Fruit fly (Drosophila melanogaster): Measurements from ENCODE around the gene CG10311.

DNA sequence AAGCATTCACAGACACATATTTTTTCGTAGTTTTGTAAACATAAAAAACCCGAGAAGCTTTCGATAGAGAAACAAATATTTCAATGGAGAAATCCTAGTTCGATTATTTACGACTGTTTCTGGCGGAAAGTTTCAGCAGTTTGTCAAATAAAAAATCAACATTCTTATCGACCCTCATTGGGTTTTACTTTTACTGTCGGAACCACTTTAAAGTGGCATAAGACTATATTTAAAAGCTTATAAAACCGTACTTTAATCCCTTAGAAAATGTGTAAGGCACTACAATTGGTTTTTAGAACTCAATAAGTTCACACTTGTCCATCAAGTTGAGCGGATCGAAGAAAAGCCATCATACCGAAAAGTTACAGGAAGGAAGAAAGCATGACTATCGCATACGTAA lies 31.6 kb downstream of the CG10311 start, which contains the start of gene CG17929:
- TF ChIP-seq fd96Ca (GFP tag; IDR thresholded peaks at IDR 0.05) (no peak), CG12605 (GFP tag; IDR thresholded peaks at IDR 0.05) (no peak), CG8159 (tag; optimal IDR thresholded peaks at IDR 0.05) (no peak), CG10348 (GFP tag; IDR thresholded peaks at IDR 0.05) (no peak)
